Worm (Caenorhabditis elegans) whole organism, late embryonic: ENCODE results near the gene idpb-3.
"Not testable (repeated sequence)": the region's sequence is repeated elsewhere in the genome, so short reads cannot be mapped to it uniquely, and the experiment has no call there.

ENCODE experiments used
- Y22D7AL.16 ChIP-seq: sonication (generic microtip); optimal IDR thresholded peaks from 2 replicates; lab custom pipeline; 2016; ENCODE audit warnings: missing genetic modification characterization, missing compliant biosample characterization
- ahr-1 ChIP-seq: sonication (generic microtip); optimal IDR thresholded peaks from 2 replicates; lab custom pipeline; 2016; ENCODE audit warnings: missing genetic modification characterization, missing compliant biosample characterization
- ama-1 ChIP-seq: fragments of 150-350 bp; optimal IDR thresholded peaks from 2 replicates; lab custom pipeline; 2014
- ceh-14 ChIP-seq: sonication (generic microtip); optimal IDR thresholded peaks from 2 replicates; lab custom pipeline; 2016; ENCODE audit warnings: missing genotype, missing genetic modification characterization, missing compliant biosample characterization
- ceh-22 ChIP-seq: sonication (generic microtip); optimal IDR thresholded peaks from 2 replicates; lab custom pipeline; 2017; ENCODE audit warnings: missing biosample characterization, missing genetic modification characterization
- ceh-24 ChIP-seq: sonication (generic microtip); optimal IDR thresholded peaks from 2 replicates; lab custom pipeline; 2016; ENCODE audit warnings: mild to moderate bottlenecking, missing genetic modification characterization, missing compliant biosample characterization
- ceh-30 ChIP-seq: fragments of 150-350 bp; optimal IDR thresholded peaks from 2 replicates; lab custom pipeline; 2014; ENCODE audit warnings: missing biosample characterization, missing genetic modification characterization
- ceh-31 ChIP-seq: sonication (generic microtip); optimal IDR thresholded peaks from 2 replicates; lab custom pipeline; 2016; ENCODE audit warnings: missing genetic modification characterization, missing compliant biosample characterization
- ceh-34 ChIP-seq: sonication (generic microtip); optimal IDR thresholded peaks from 2 replicates; lab custom pipeline; 2016; ENCODE audit warnings: mild to moderate bottlenecking, missing genetic modification characterization, missing compliant biosample characterization
- ceh-45 ChIP-seq: fragments of 200-800 bp; sonication (Bioruptor generic); IDR thresholded peaks from 2 replicates; pipeline ENCODE4 v1.3.6; 2022; ENCODE audit warnings: missing genetic modification reagents, missing genetic modification characterization, missing compliant biosample characterization
- ceh-48 ChIP-seq: sonication (generic microtip); optimal IDR thresholded peaks from 2 replicates; lab custom pipeline; 2016; ENCODE audit warnings: missing genetic modification characterization, inconsistent platforms, missing compliant biosample characterization
- ceh-6 ChIP-seq: fragments of 200-800 bp; sonication (Bioruptor generic); optimal IDR thresholded peaks from 2 replicates; lab custom pipeline; 2018; ENCODE audit warnings: mild to moderate bottlenecking, missing genetic modification characterization, missing compliant biosample characterization
- ceh-9 ChIP-seq: sonication (generic microtip); optimal IDR thresholded peaks from 2 replicates; lab custom pipeline; 2016; ENCODE audit warnings: mild to moderate bottlenecking, missing genetic modification characterization, inconsistent platforms, missing compliant biosample characterization
- che-1 ChIP-seq: sonication (generic microtip); optimal IDR thresholded peaks from 2 replicates; lab custom pipeline; 2016; ENCODE audit warnings: mild to moderate bottlenecking, missing genetic modification characterization, missing compliant biosample characterization
- dmd-4 ChIP-seq: sonication (generic microtip); optimal IDR thresholded peaks from 2 replicates; lab custom pipeline; 2016; ENCODE audit warnings: borderline replicate concordance, missing genetic modification characterization, missing compliant biosample characterization
- dve-1 ChIP-seq: sonication (generic microtip); optimal IDR thresholded peaks from 2 replicates; lab custom pipeline; 2017; ENCODE audit warnings: antibody characterized with exemption, mild to moderate bottlenecking, missing genetic modification characterization, missing compliant biosample characterization
- elt-2 ChIP-seq: sonication (generic microtip); optimal IDR thresholded peaks from 2 replicates; lab custom pipeline; 2016; ENCODE audit warnings: missing genetic modification reagents, missing genetic modification characterization, missing compliant biosample characterization
- elt-4 ChIP-seq: sonication (generic microtip); optimal IDR thresholded peaks from 2 replicates; lab custom pipeline; 2016; ENCODE audit warnings: missing genetic modification characterization, missing compliant biosample characterization
- eyg-1 ChIP-seq: sonication (generic microtip); optimal IDR thresholded peaks from 2 replicates; lab custom pipeline; 2016; ENCODE audit warnings: missing genotype, missing genetic modification characterization, missing compliant biosample characterization
- fkh-10 ChIP-seq: fragments of 150-350 bp; optimal IDR thresholded peaks from 2 replicates; lab custom pipeline; 2014; ENCODE audit warnings: missing biosample characterization, missing genetic modification reagents, missing genetic modification characterization
- fkh-6 ChIP-seq: sonication (generic microtip); optimal IDR thresholded peaks from 2 replicates; lab custom pipeline; 2016; ENCODE audit warnings: missing genetic modification characterization, missing compliant biosample characterization
- gmeb-2 ChIP-seq: sonication (generic microtip); optimal IDR thresholded peaks from 2 replicates; lab custom pipeline; 2016; ENCODE audit warnings: missing genetic modification characterization, inconsistent platforms, missing compliant biosample characterization
- hlh-13 ChIP-seq: fragments of 200-800 bp; sonication (Bioruptor generic); optimal IDR thresholded peaks from 2 replicates; lab custom pipeline; 2018; ENCODE audit warnings: mild to moderate bottlenecking, missing genetic modification characterization, missing compliant biosample characterization
- hlh-30 ChIP-seq: sonication (generic microtip); optimal IDR thresholded peaks from 2 replicates; lab custom pipeline; 2017; ENCODE audit warnings: antibody characterized with exemption, missing genetic modification characterization, missing compliant biosample characterization; ENCODE audit not compliant: insufficient read depth
- hlh-6 ChIP-seq: sonication (generic microtip); optimal IDR thresholded peaks from 2 replicates; lab custom pipeline; 2016; ENCODE audit warnings: missing genotype, missing genetic modification characterization, missing compliant biosample characterization
- hlh-8 ChIP-seq: sonication (generic microtip); optimal IDR thresholded peaks from 2 replicates; lab custom pipeline; 2016; ENCODE audit warnings: missing genotype, missing genetic modification characterization, missing compliant biosample characterization
- mec-3 ChIP-seq: sonication (generic microtip); optimal IDR thresholded peaks from 2 replicates; lab custom pipeline; 2016; ENCODE audit warnings: borderline replicate concordance, missing genetic modification characterization, missing compliant biosample characterization
- nhr-232 ChIP-seq: sonication (generic microtip); optimal IDR thresholded peaks from 2 replicates; lab custom pipeline; 2016; ENCODE audit warnings: missing genetic modification characterization, missing compliant biosample characterization
- npax-4 ChIP-seq: sonication (generic microtip); optimal IDR thresholded peaks from 2 replicates; lab custom pipeline; 2016; ENCODE audit warnings: missing genetic modification characterization, missing compliant biosample characterization
- pag-3 ChIP-seq: sonication (generic microtip); optimal IDR thresholded peaks from 2 replicates; lab custom pipeline; 2016; ENCODE audit warnings: missing compliant biosample characterization, missing genetic modification characterization, borderline replicate concordance
- pha-2 ChIP-seq: sonication (generic microtip); optimal IDR thresholded peaks from 2 replicates; lab custom pipeline; 2017; ENCODE audit warnings: mild to moderate bottlenecking, missing genetic modification characterization, missing compliant biosample characterization
- pros-1 ChIP-seq: fragments of 150-350 bp; optimal IDR thresholded peaks from 2 replicates; lab custom pipeline; 2014; ENCODE audit warnings: missing biosample characterization, missing genetic modification reagents, missing genetic modification characterization
- ref-2 ChIP-seq: sonication (generic microtip); optimal IDR thresholded peaks from 2 replicates; lab custom pipeline; 2016; ENCODE audit warnings: missing genetic modification characterization, missing compliant biosample characterization
- rnt-1 ChIP-seq: sonication (generic microtip); optimal IDR thresholded peaks from 2 replicates; lab custom pipeline; 2016; ENCODE audit warnings: missing genetic modification characterization, missing compliant biosample characterization
- sox-4 ChIP-seq: sonication (generic microtip); optimal IDR thresholded peaks from 2 replicates; lab custom pipeline; 2017; ENCODE audit warnings: mild to moderate bottlenecking, missing genetic modification characterization, inconsistent platforms, missing compliant biosample characterization
- syd-9 ChIP-seq: sonication (generic microtip); optimal IDR thresholded peaks from 2 replicates; lab custom pipeline; 2016; ENCODE audit warnings: mild to moderate bottlenecking, missing genetic modification characterization, moderate library complexity, missing compliant biosample characterization
- tbx-2 ChIP-seq: sonication (generic microtip); optimal IDR thresholded peaks from 2 replicates; lab custom pipeline; 2016; ENCODE audit warnings: missing genetic modification characterization, missing compliant biosample characterization
- unc-42 ChIP-seq: sonication (generic microtip); optimal IDR thresholded peaks from 2 replicates; lab custom pipeline; 2016; ENCODE audit warnings: missing genotype, missing genetic modification characterization, missing compliant biosample characterization
- unc-55 ChIP-seq: sonication (generic microtip); optimal IDR thresholded peaks from 2 replicates; lab custom pipeline; 2017; ENCODE audit warnings: missing biosample characterization, missing genetic modification reagents, missing genetic modification characterization
- unc-86 ChIP-seq: sonication (generic microtip); optimal IDR thresholded peaks from 2 replicates; lab custom pipeline; 2016; ENCODE audit warnings: missing genetic modification characterization, missing compliant biosample characterization
- ztf-16 ChIP-seq: sonication (generic microtip); optimal IDR thresholded peaks from 2 replicates; lab custom pipeline; 2017; ENCODE audit warnings: missing genetic modification characterization, missing compliant biosample characterization

idpb-3 gene

DNA sequence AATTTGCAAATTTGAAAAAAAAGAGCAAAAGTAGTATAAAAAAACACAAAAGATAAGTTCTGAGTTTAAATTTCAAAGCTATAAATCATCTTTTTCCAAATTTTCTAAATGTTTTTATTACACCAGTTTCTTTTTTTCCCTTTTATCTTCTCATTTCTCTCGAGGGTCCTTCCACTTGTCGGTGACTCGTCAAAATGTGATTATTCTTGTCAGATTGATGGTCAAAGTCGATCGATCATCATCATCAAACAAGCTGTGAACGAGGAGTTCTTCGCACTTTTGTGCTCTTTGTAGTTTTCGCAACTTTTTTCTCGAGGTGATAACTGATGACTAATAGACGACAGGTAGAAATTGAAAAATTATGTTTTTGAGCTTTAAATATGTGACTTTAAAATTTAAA, 19.0 kb upstream of the idpb-3 start:
- TF ChIP-seq eyg-1 (tag; lab: Kevin White, UChicago) (no peak), hlh-6 (tag; lab: Kevin White, UChicago) (no peak), ceh-6 (no peak), ceh-31 (tag; lab: Kevin White, UChicago) (no peak), unc-86 (no peak), unc-55 (peak; percentile 81)

DNA sequence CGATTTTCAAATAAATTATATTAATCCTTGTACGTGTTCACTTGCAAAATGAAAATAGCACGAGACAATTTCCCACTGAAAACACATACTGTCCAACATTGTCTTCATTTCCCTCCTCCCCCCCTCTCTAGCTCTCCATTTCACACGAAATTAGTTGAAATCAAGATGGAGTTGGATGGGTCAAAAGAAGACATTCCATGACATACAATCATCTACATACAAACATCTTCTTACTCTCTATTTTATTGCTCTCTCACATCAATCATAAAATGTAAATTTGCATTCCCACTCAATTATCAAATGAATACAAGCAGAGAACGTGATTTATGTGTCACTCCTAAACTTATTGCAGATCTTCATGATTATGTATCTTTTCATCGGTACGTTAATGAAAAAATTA, 14.1 kb upstream of the idpb-3 start, which contains the start of gene srsy-1:
TSS of gene srsy-1 (plus strand) at position 301 of the 400 bp plus-strand sequence.
- TF ChIP-seq ceh-34 (tag; lab: Kevin White, UChicago) (no peak), ceh-45 (GFP tag; lab: Robert Waterston, UW) (no peak), ama-1 (lab: Kevin White, UChicago) (no peak), hlh-8 (tag; lab: Kevin White, UChicago) (no peak), che-1 (tag; lab: Kevin White, UChicago) (no peak), npax-4 (tag; lab: Kevin White, UChicago) (no peak), nhr-232 (tag; lab: Kevin White, UChicago) (no peak), hlh-13 (GFP tag; lab: Kevin White, UChicago) (no peak), syd-9 (tag; lab: Kevin White, UChicago) (no peak), hlh-30 (tag; lab: Kevin White, UChicago) (no peak), ref-2 (tag; lab: Kevin White, UChicago) (no peak), elt-4 (no peak), rnt-1 (tag; lab: Kevin White, UChicago) (no peak), pha-2 (tag; lab: Kevin White, UChicago) (no peak), pros-1 (tag; lab: Kevin White, UChicago) (no peak), unc-55 (no peak), ceh-14 (tag; lab: Kevin White, UChicago) (no peak), mec-3 (tag; lab: Kevin White, UChicago) (no peak), dmd-4 (no peak), fkh-6 (tag; lab: Kevin White, UChicago) (no peak)
- TF ChIP-seq, all 69 proteins: peak for 0

DNA sequence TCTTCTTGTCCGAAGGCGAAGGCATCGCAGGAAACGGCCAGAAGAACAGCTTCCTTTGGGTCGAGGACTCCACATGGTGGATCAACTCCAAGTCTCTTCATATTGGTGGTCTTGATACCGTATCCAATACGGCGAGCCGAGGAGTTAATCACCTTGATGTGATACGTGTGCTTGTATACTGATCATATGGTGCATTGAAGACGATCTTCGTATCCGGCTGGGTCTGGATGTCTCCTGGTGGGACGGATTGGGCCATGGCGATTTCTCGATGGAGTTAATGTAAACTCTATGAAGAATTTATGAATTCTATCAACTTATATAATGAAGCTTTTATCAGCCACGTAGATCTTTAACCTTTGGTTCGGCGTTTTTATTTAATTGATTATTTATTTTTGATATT, 13.6 kb upstream of the idpb-3 start, which contains the start of gene msp-74:
TSS of gene msp-74 (minus strand) at position 101 of the 400 bp plus-strand sequence.
- TF ChIP-seq fkh-10; npax-4 (tag; lab: Kevin White, UChicago); mec-3 (tag; lab: Kevin White, UChicago): not testable (repeated sequence)

DNA sequence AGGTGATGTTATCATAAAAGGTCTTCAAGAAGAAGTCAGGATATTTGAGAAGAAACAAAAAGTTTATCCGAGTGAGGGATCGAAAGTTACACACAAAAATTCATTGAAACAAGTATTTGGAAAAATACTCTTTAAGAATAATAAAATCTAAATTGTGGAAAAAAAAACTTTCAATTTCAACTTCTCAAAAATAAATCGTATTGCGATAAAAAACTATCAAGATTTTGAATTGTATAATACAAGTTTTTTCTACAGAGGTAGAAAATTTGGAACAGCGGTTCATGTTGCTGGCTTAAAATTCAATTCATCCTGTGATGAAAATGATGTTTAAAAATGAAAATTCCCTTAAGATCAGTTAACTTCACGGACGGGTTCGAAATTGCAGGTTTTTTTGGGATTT, 10.5 kb upstream of the idpb-3 start, which contains the start of gene F09C12.8:
TSS of gene F09C12.8 (plus strand) at position 301 of the 400 bp plus-strand sequence.
- TF ChIP-seq pag-3 (tag; lab: Kevin White, UChicago) (no peak), npax-4 (tag; lab: Kevin White, UChicago) (no peak), ahr-1 (no peak), tbx-2 (no peak), eyg-1 (tag; lab: Kevin White, UChicago) (no peak), dmd-4 (no peak), ceh-9 (tag; lab: Kevin White, UChicago) (no peak), ceh-30 (tag; lab: Kevin White, UChicago) (no peak), hlh-8 (tag; lab: Kevin White, UChicago) (no peak), unc-42 (tag; lab: Kevin White, UChicago) (no peak), ceh-48 (tag; lab: Kevin White, UChicago) (no peak), ceh-24 (tag; lab: Kevin White, UChicago) (no peak)

DNA sequence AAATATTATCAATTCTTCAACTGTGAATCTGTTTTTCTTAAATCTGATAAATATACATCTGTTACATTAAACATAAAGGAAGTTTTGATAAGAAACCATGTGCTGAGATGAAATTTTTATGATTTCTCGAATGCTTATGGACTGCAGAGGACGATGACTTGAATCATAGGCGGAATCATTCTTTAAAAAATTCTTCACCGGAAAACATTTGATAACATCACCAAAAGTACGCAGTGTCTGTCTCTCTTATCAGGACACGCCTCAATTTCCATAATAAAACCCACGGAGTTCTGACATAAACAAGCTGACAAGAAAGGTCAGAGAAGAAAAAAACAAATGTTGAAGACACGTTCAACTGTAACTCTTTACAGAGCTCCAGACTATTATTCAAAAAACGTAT, 8.1 kb upstream of the idpb-3 start, which contains the start of gene F09C12.2:
TSS of gene F09C12.2 (plus strand) at position 320 of the 400 bp plus-strand sequence.
- no peak for TF ChIP-seq ceh-6
- no peak for TF ChIP-seq ceh-22 (tag; lab: Kevin White, UChicago)
- TF ChIP-seq ztf-16 (tag; lab: Kevin White, UChicago) = no peak
- TF ChIP-seq pag-3 (tag; lab: Kevin White, UChicago) = no peak
- TF ChIP-seq sox-4 = no peak
- TF ChIP-seq elt-2 (tag; lab: Kevin White, UChicago) = no peak
- TF ChIP-seq Y22D7AL.16 = no peak
- no peak for TF ChIP-seq ceh-14 (tag; lab: Kevin White, UChicago)
- TF ChIP-seq npax-4 (tag; lab: Kevin White, UChicago) = no peak
- no peak for TF ChIP-seq ceh-45 (GFP tag; lab: Robert Waterston, UW)
- no peak for TF ChIP-seq dve-1 (tag; lab: Kevin White, UChicago)
- no peak for TF ChIP-seq hlh-30 (tag; lab: Kevin White, UChicago)
- TF ChIP-seq mec-3 (tag; lab: Kevin White, UChicago) = no peak
- TF ChIP-seq ceh-34 (tag; lab: Kevin White, UChicago) = no peak
- no peak for TF ChIP-seq gmeb-2
